Worm (Caenorhabditis elegans) whole organism, late embryonic: ENCODE measurements around the gene Y105C5A.8.

Experiments
- C08G9.2 ChIP-seq: sonication (generic microtip); optimal IDR thresholded peaks from 2 replicates; lab custom pipeline; 2016; ENCODE audit warnings: mild to moderate bottlenecking, missing genetic modification characterization, moderate library complexity, missing compliant biosample characterization
- C38D4.7 ChIP-seq: fragments of 200-800 bp; sonication (Bioruptor generic); optimal IDR thresholded peaks from 2 replicates; lab custom pipeline; 2018; ENCODE audit warnings: mild to moderate bottlenecking, missing genetic modification characterization, moderate library complexity, missing compliant biosample characterization
- F13H6.1 ChIP-seq: sonication (generic microtip); optimal IDR thresholded peaks from 2 replicates; lab custom pipeline; 2016; ENCODE audit warnings: missing genetic modification characterization, missing compliant biosample characterization
- K02D7.2 ChIP-seq: sonication (generic microtip); optimal IDR thresholded peaks from 2 replicates; lab custom pipeline; 2017; ENCODE audit warnings: mild to moderate bottlenecking, missing genetic modification characterization, missing compliant biosample characterization
- K09A11.1 ChIP-seq: sonication (generic microtip); optimal IDR thresholded peaks from 2 replicates; lab custom pipeline; 2017; ENCODE audit warnings: antibody characterized with exemption, mild to moderate bottlenecking, missing genetic modification characterization, missing compliant biosample characterization; ENCODE audit not compliant: insufficient read depth
- Y22D7AL.16 ChIP-seq: sonication (generic microtip); optimal IDR thresholded peaks from 2 replicates; lab custom pipeline; 2016; ENCODE audit warnings: missing genetic modification characterization, missing compliant biosample characterization
- ama-1 ChIP-seq: fragments of 150-350 bp; optimal IDR thresholded peaks from 2 replicates; lab custom pipeline; 2014
- ceh-19 ChIP-seq: fragments of 200-800 bp; sonication (Bioruptor generic); optimal IDR thresholded peaks from 2 replicates; lab custom pipeline; 2018; ENCODE audit warnings: mild to moderate bottlenecking, missing genetic modification characterization, missing compliant biosample characterization
- ceh-2 ChIP-seq: sonication (generic microtip); optimal IDR thresholded peaks from 2 replicates; lab custom pipeline; 2016; ENCODE audit warnings: missing genotype, missing genetic modification characterization, missing compliant biosample characterization
- ceh-24 ChIP-seq: sonication (generic microtip); optimal IDR thresholded peaks from 2 replicates; lab custom pipeline; 2016; ENCODE audit warnings: mild to moderate bottlenecking, missing genetic modification characterization, missing compliant biosample characterization
- ceh-30 ChIP-seq: fragments of 150-350 bp; optimal IDR thresholded peaks from 2 replicates; lab custom pipeline; 2014; ENCODE audit warnings: missing biosample characterization, missing genetic modification characterization
- ceh-31 ChIP-seq: sonication (generic microtip); optimal IDR thresholded peaks from 2 replicates; lab custom pipeline; 2016; ENCODE audit warnings: missing genetic modification characterization, missing compliant biosample characterization
- ceh-34 ChIP-seq: sonication (generic microtip); optimal IDR thresholded peaks from 2 replicates; lab custom pipeline; 2016; ENCODE audit warnings: mild to moderate bottlenecking, missing genetic modification characterization, missing compliant biosample characterization
- ceh-45 ChIP-seq: fragments of 200-800 bp; sonication (Bioruptor generic); IDR thresholded peaks from 2 replicates; pipeline ENCODE4 v1.3.6; 2022; ENCODE audit warnings: missing genetic modification reagents, missing genetic modification characterization, missing compliant biosample characterization
- ceh-48 ChIP-seq: sonication (generic microtip); optimal IDR thresholded peaks from 2 replicates; lab custom pipeline; 2016; ENCODE audit warnings: missing genetic modification characterization, inconsistent platforms, missing compliant biosample characterization
- ceh-9 ChIP-seq: sonication (generic microtip); optimal IDR thresholded peaks from 2 replicates; lab custom pipeline; 2016; ENCODE audit warnings: mild to moderate bottlenecking, missing genetic modification characterization, inconsistent platforms, missing compliant biosample characterization
- che-1 ChIP-seq: sonication (generic microtip); optimal IDR thresholded peaks from 2 replicates; lab custom pipeline; 2016; ENCODE audit warnings: mild to moderate bottlenecking, missing genetic modification characterization, missing compliant biosample characterization
- fax-1 ChIP-seq: sonication (generic microtip); optimal IDR thresholded peaks from 2 replicates; lab custom pipeline; 2016; ENCODE audit warnings: missing genotype, missing genetic modification characterization, missing compliant biosample characterization
- hlh-13 ChIP-seq: fragments of 200-800 bp; sonication (Bioruptor generic); optimal IDR thresholded peaks from 2 replicates; lab custom pipeline; 2018; ENCODE audit warnings: mild to moderate bottlenecking, missing genetic modification characterization, missing compliant biosample characterization
- hlh-30 ChIP-seq: sonication (generic microtip); optimal IDR thresholded peaks from 2 replicates; lab custom pipeline; 2017; ENCODE audit warnings: antibody characterized with exemption, missing genetic modification characterization, missing compliant biosample characterization; ENCODE audit not compliant: insufficient read depth
- hlh-8 ChIP-seq: sonication (generic microtip); optimal IDR thresholded peaks from 2 replicates; lab custom pipeline; 2016; ENCODE audit warnings: missing genotype, missing genetic modification characterization, missing compliant biosample characterization
- lim-6 ChIP-seq: sonication (generic microtip); optimal IDR thresholded peaks from 2 replicates; lab custom pipeline; 2016; ENCODE audit warnings: missing genetic modification characterization, missing compliant biosample characterization
- lin-11 ChIP-seq: fragments of 200-800 bp; sonication (Bioruptor generic); optimal IDR thresholded peaks from 2 replicates; lab custom pipeline; 2018; ENCODE audit warnings: mild to moderate bottlenecking, missing genetic modification characterization, missing compliant biosample characterization
- madf-2 ChIP-seq: sonication (generic microtip); optimal IDR thresholded peaks from 2 replicates; lab custom pipeline; 2017; ENCODE audit warnings: missing genetic modification characterization, missing compliant biosample characterization
- nhr-11 ChIP-seq: fragments of 150-350 bp; optimal IDR thresholded peaks from 2 replicates; lab custom pipeline; 2014; ENCODE audit warnings: missing biosample characterization, missing genetic modification characterization
- nhr-232 ChIP-seq: sonication (generic microtip); optimal IDR thresholded peaks from 2 replicates; lab custom pipeline; 2016; ENCODE audit warnings: missing genetic modification characterization, missing compliant biosample characterization
- odd-2 ChIP-seq: sonication (generic microtip); optimal IDR thresholded peaks from 2 replicates; lab custom pipeline; 2017; ENCODE audit warnings: antibody characterized with exemption, mild to moderate bottlenecking, missing genetic modification characterization, missing compliant biosample characterization
- pax-1 ChIP-seq: fragments of 150-350 bp; optimal IDR thresholded peaks from 2 replicates; lab custom pipeline; 2014; ENCODE audit warnings: missing biosample characterization, missing genetic modification characterization
- pha-2 ChIP-seq: sonication (generic microtip); optimal IDR thresholded peaks from 2 replicates; lab custom pipeline; 2017; ENCODE audit warnings: mild to moderate bottlenecking, missing genetic modification characterization, missing compliant biosample characterization
- pha-4 ChIP-seq: fragments of 150-350 bp; optimal IDR thresholded peaks from 2 replicates; lab custom pipeline; 2018; ENCODE audit warnings: missing biosample characterization, missing genetic modification reagents, missing genetic modification characterization
- pros-1 ChIP-seq: fragments of 150-350 bp; optimal IDR thresholded peaks from 2 replicates; lab custom pipeline; 2014; ENCODE audit warnings: missing biosample characterization, missing genetic modification reagents, missing genetic modification characterization
- sdc-2 ChIP-seq: sonication (generic microtip); optimal IDR thresholded peaks from 2 replicates; lab custom pipeline; 2016; ENCODE audit warnings: missing genotype, missing genetic modification characterization, missing compliant biosample characterization
- sox-2 ChIP-seq: fragments of 200-800 bp; sonication (Bioruptor generic); IDR thresholded peaks from 2 replicates; pipeline ENCODE4 v1.3.6; 2022; ENCODE audit warnings: missing genetic modification reagents, missing genetic modification characterization, missing compliant biosample characterization
- sox-4 ChIP-seq: sonication (generic microtip); optimal IDR thresholded peaks from 2 replicates; lab custom pipeline; 2017; ENCODE audit warnings: mild to moderate bottlenecking, missing genetic modification characterization, inconsistent platforms, missing compliant biosample characterization
- tbx-2 ChIP-seq: sonication (generic microtip); optimal IDR thresholded peaks from 2 replicates; lab custom pipeline; 2016; ENCODE audit warnings: missing genetic modification characterization, missing compliant biosample characterization
- tbx-7 ChIP-seq: sonication (generic microtip); optimal IDR thresholded peaks from 2 replicates; lab custom pipeline; 2016; ENCODE audit warnings: missing genotype, missing genetic modification characterization, missing compliant biosample characterization
- unc-3 ChIP-seq, 2 experiments: fragments of 200-800 bp in 1 of 2; sonication (Bioruptor generic) in 1 of 2; sonication (generic microtip) in 1 of 2; conservative IDR thresholded peaks in 1 of 2; optimal IDR thresholded peaks in 1 of 2; 2 replicates each; pipeline versions ENCODE4 v1.3.6 to Lab custom; 2016 to 2022; ENCODE audit warnings: missing compliant biosample characterization in 2 of 2, missing genetic modification characterization in 2 of 2, missing genetic modification reagents in 1 of 2
- unc-42 ChIP-seq: sonication (generic microtip); optimal IDR thresholded peaks from 2 replicates; lab custom pipeline; 2016; ENCODE audit warnings: missing genotype, missing genetic modification characterization, missing compliant biosample characterization
- unc-55 ChIP-seq: sonication (generic microtip); optimal IDR thresholded peaks from 2 replicates; lab custom pipeline; 2017; ENCODE audit warnings: missing biosample characterization, missing genetic modification reagents, missing genetic modification characterization
- unc-86 ChIP-seq: sonication (generic microtip); optimal IDR thresholded peaks from 2 replicates; lab custom pipeline; 2016; ENCODE audit warnings: missing genetic modification characterization, missing compliant biosample characterization
- zip-5 ChIP-seq: sonication (generic microtip); optimal IDR thresholded peaks from 2 replicates; lab custom pipeline; 2016; ENCODE audit warnings: missing genetic modification characterization, missing compliant biosample characterization
- ztf-16 ChIP-seq: sonication (generic microtip); optimal IDR thresholded peaks from 2 replicates; lab custom pipeline; 2017; ENCODE audit warnings: missing genetic modification characterization, missing compliant biosample characterization

The Y105C5A.8 gene

DNA sequence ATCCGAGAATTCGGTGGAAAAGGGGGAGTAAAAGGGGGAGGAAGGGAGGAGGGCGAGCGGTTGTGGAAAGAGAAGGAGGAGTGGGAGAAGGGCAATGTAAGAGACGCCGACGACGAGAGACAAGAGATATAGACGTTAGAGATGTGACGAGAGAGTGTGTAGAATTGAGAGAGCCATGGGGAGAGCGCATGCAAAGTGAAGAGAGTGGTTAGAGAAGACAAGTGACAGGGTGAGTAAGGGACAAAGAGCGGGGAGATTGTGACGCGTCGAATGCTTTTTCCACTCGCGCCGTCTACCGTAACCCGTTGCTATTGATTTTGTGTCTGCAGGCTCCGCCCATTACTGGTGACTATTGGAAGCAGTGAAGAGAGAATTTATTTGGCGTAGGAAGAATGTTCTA is 46.1 kb downstream of the Y105C5A.8 start (continued):
- peak; percentile 58 for TF ChIP-seq unc-42 (tag; lab: Kevin White, UChicago)
- TF ChIP-seq nhr-11 (tag; lab: Kevin White, UChicago) = no peak
- peak; percentile 99 for TF ChIP-seq unc-55 (GFP tag; lab: Kevin White, UChicago)
- no peak for TF ChIP-seq ceh-45
- peak; percentile 75 for TF ChIP-seq hlh-30
- TF ChIP-seq C38D4.7 (GFP tag; lab: Kevin White, UChicago) = no peak
- no peak for TF ChIP-seq unc-3 (GFP tag; conservative IDR thresholded peaks at IDR 0.05; lab: Robert Waterston, UW)
- TF ChIP-seq unc-3 (tag; optimal IDR thresholded peaks at IDR 0.05; lab: Kevin White, UChicago) = no peak
- no peak for TF ChIP-seq Y22D7AL.16 (tag; lab: Kevin White, UChicago)
- peak; percentile 14 for TF ChIP-seq hlh-8 (tag; lab: Kevin White, UChicago)
- no peak for TF ChIP-seq K09A11.1 (tag; lab: Kevin White, UChicago)
- TF ChIP-seq pax-1 (tag; lab: Kevin White, UChicago) = peak; percentile 78
- TF ChIP-seq ceh-9 (tag; lab: Kevin White, UChicago) = no peak
- TF ChIP-seq sdc-2 (tag; lab: Kevin White, UChicago) = peak; percentile 73
- peak; percentile 12 for TF ChIP-seq madf-2
- no peak for TF ChIP-seq unc-86 (tag; lab: Kevin White, UChicago)
- TF ChIP-seq pros-1 (tag; lab: Kevin White, UChicago) = peak; percentile 64
- no peak for TF ChIP-seq F13H6.1 (tag; lab: Kevin White, UChicago)
- no peak for TF ChIP-seq sox-4 (tag; lab: Kevin White, UChicago)
- peak; percentile 85 for TF ChIP-seq ama-1
- no peak for TF ChIP-seq ceh-19 (GFP tag; lab: Kevin White, UChicago)
- TF ChIP-seq pha-4 (tag; lab: Kevin White, UChicago) = no peak
- TF ChIP-seq lim-6 = no peak
- no peak for TF ChIP-seq ceh-30 (tag; lab: Kevin White, UChicago)
- TF ChIP-seq tbx-2 (tag; lab: Kevin White, UChicago) = peak; percentile 78
- TF ChIP-seq nhr-232 (tag; lab: Kevin White, UChicago) = no peak
- peak; percentile 96 for TF ChIP-seq ceh-48 (tag; lab: Kevin White, UChicago)
- no peak for TF ChIP-seq pha-2 (tag; lab: Kevin White, UChicago)
- TF ChIP-seq che-1 (tag; lab: Kevin White, UChicago) = no peak
- no peak for TF ChIP-seq odd-2 (tag; lab: Kevin White, UChicago)
- no peak for TF ChIP-seq K02D7.2 (tag; lab: Kevin White, UChicago)

DNA sequence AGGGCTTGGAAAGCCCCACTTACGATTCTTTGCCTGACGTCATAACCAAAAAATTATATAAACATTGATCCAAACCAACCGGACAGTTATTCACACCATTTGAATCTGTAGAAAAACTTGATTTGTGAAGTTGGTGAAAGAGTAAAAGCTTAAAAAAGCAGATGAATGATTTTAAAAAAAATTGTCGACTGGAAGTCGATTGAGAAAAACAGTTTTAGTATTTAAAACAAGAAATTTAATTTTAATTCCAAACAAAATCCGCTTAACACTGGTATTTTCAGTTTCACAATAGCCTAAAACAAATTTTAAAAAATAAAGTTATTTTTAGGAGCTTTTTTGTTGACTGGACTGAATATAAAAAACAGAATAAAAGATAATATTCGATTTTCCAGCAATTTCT is 52.5 kb downstream of the Y105C5A.8 start, which contains the start of gene Y105C5A.1:
Gene Y105C5A.1, minus strand, starts transcription at position 101 of the 400 bp plus-strand sequence.
- no peak for TF ChIP-seq ceh-31 (tag; lab: Kevin White, UChicago)
- TF ChIP-seq unc-55 (GFP tag; lab: Kevin White, UChicago) = no peak
- TF ChIP-seq ceh-9 (tag; lab: Kevin White, UChicago) = no peak
- no peak for TF ChIP-seq ceh-34 (tag; lab: Kevin White, UChicago)
- TF ChIP-seq zip-5 = no peak
- TF ChIP-seq ceh-48 (tag; lab: Kevin White, UChicago) = no peak
- no peak for TF ChIP-seq hlh-13
- no peak for TF ChIP-seq tbx-7 (tag; lab: Kevin White, UChicago)
- no peak for TF ChIP-seq lin-11
- TF ChIP-seq ztf-16 (tag; lab: Kevin White, UChicago) = no peak
- TF ChIP-seq odd-2 (tag; lab: Kevin White, UChicago) = no peak
- TF ChIP-seq ceh-2 (tag; lab: Kevin White, UChicago) = no peak
- TF ChIP-seq ceh-24 (tag; lab: Kevin White, UChicago) = no peak
- TF ChIP-seq lim-6 = no peak
- no peak for TF ChIP-seq C08G9.2 (tag; lab: Kevin White, UChicago)
- no peak for TF ChIP-seq sox-2 (GFP tag; lab: Robert Waterston, UW)
- TF ChIP-seq fax-1 = no peak
- no peak for TF ChIP-seq ama-1
